Worm (Caenorhabditis elegans): ENCODE data around the gene C13A2.1.

DNA sequence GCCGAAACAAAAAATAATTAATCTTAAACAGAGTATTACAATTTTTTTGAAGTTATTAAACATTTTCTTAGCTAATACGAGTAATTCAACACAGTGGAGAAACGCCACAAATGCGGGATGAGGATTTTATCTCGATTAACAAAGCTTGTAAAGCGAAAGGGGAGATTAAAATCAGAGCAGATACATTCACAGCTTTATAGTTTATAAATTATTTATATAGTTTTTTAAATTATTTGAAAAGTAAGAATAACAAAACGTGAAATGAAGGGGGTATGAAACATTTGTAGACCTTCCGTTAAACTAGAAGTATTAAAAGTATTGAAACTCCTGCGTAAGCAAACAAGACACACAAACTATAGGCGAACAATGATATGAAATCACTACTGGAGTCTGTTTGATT, 33.7 kb upstream of the C13A2.1 start, which contains the start of gene C05C8.8:
- TF ChIP-seq lin-32 (GFP tag; optimal IDR thresholded peaks at IDR 0.05) (no peak), lin-13 (tag; optimal IDR thresholded peaks at IDR 0.05) (no peak), nhr-76 (tag; optimal IDR thresholded peaks at IDR 0.05) (no peak), tbx-8 (GFP tag; optimal IDR thresholded peaks at IDR 0.05) (no peak)
